Worm (Caenorhabditis elegans): Measurements from ENCODE around the gene aakg-4.
A peak's percentile ranks its signal among the peaks of the same experiment; 100 is the strongest.

aakg-4 gene

DNA sequence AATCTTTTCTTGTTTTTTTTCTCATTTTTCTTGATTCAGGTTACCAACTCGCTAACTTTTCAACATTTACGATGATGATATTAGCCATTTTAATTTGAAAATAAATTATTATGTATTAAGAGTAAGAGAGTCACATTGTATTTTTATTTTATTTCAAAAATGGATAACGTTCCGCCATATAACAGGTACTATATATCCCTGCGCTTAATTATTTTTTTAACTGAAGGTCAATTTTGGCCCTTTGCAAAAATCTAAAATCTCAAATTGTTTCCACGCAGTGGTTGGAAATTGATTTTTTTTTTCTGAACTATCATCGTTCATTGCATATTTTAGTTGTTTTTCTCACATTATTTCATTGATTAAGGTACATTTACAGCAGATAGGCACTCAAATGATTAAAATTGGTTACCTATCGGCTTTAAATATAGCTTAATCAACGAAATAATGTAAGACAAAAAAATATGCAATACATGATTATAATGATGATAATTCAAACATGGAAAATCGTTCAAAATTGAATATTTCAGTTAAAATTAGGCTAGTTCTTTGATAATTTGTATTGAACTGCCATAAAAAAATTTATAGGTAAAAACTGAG lies 45.7 kb upstream of the aakg-4 start (continued):
- TF ChIP-seq aptf-2 (GFP tag; conservative IDR thresholded peaks at IDR 0.05) (no peak), F57C9.4 (tag; optimal IDR thresholded peaks at IDR 0.05) (no peak), Y56A3A.18 (GFP tag; IDR thresholded peaks at IDR 0.05) (peak; percentile 95), sptf-2 (GFP tag; optimal IDR thresholded peaks at IDR 0.05) (no peak), tbx-9 (tag; optimal IDR thresholded peaks at IDR 0.05; ENCODE audit: borderline replicate concordance) (no peak), dpff-1 (tag; optimal IDR thresholded peaks at IDR 0.05) (peak; percentile 26), nhr-27 (tag; optimal IDR thresholded peaks at IDR 0.05) (peak; percentile 6), ceh-27 (GFP tag; optimal IDR thresholded peaks at IDR 0.05) (peak; percentile 67), T26A5.8 (tag; optimal IDR thresholded peaks at IDR 0.05) (no peak), ceh-40 (GFP tag; IDR thresholded peaks at IDR 0.05) (no peak), mes-4 (tag; optimal IDR thresholded peaks at IDR 0.05) (no peak), Y79H2A.3 (GFP tag; conservative IDR thresholded peaks at IDR 0.05) (no peak), attf-3 (GFP tag; conservative IDR thresholded peaks at IDR 0.05) (no peak), aptf-3 (GFP tag; IDR thresholded peaks at IDR 0.05) (no peak), ekl-4 (GFP tag; IDR thresholded peaks at IDR 0.05) (peak; percentile 16; the same call in 1 of the 2 replicates), madf-10 (tag; optimal IDR thresholded peaks at IDR 0.05) (peak; percentile 87), Y67H2A.10 (GFP tag; conservative IDR thresholded peaks at IDR 0.05) (no peak), snpc-3.4 (tag; optimal IDR thresholded peaks at IDR 0.05) (peak; percentile 18), atf-7 (tag; optimal IDR thresholded peaks at IDR 0.05) (peak; percentile 62), hlh-26 (GFP tag; conservative IDR thresholded peaks at IDR 0.05) (no peak), dox-1 (GFP tag; IDR thresholded peaks at IDR 0.05) (peak; percentile 86), Y53G8AR.9 (GFP tag; conservative IDR thresholded peaks at IDR 0.05) (peak; percentile 92), snpc-1.1 (tag; optimal IDR thresholded peaks at IDR 0.05; ENCODE audit: insufficient read depth) (no peak), F39B2.1 (GFP tag; IDR thresholded peaks at IDR 0.05) (no peak), ztf-28 (GFP tag; IDR thresholded peaks at IDR 0.05) (no peak), lin-54 (GFP tag; optimal IDR thresholded peaks at IDR 0.05) (peak; percentile 76), bed-1 (GFP tag; IDR thresholded peaks at IDR 0.05) (no peak), snpc-4 (GFP tag; optimal IDR thresholded peaks at IDR 0.05) (no peak), snpc-4 (tag; optimal IDR thresholded peaks at IDR 0.05) (peak in 3 of 4 experiments; percentile 56 to 68 (median 67)), chd-7 (tag; optimal IDR thresholded peaks at IDR 0.05) (peak; percentile 9), madf-3 (GFP tag; IDR thresholded peaks at IDR 0.05) (no peak), Y53F4B.3 (GFP tag; IDR thresholded peaks at IDR 0.05) (no peak), sdz-38 (tag; optimal IDR thresholded peaks at IDR 0.05) (no peak), T07F8.4 (tag; optimal IDR thresholded peaks at IDR 0.05) (peak; percentile 48), B0035.1 (tag; optimal IDR thresholded peaks at IDR 0.05) (peak; percentile 81), efl-1 (GFP tag; optimal IDR thresholded peaks at IDR 0.05) (no peak), ets-4 (GFP tag; optimal IDR thresholded peaks at IDR 0.05) (no peak), mxl-1 (tag; optimal IDR thresholded peaks at IDR 0.05) (no peak), rpc-1 (optimal IDR thresholded peaks at IDR 0.05) (no peak), rpc-1 (tag; optimal IDR thresholded peaks at IDR 0.05) (no peak), unc-130 (GFP tag; optimal IDR thresholded peaks at IDR 0.05) (peak; percentile 9), nhr-120 (GFP tag; IDR thresholded peaks at IDR 0.05) (no peak), C17E4.6 (GFP tag; IDR thresholded peaks at IDR 0.05) (no peak), C06A6.2 (GFP tag; conservative IDR thresholded peaks at IDR 0.05) (peak; percentile 83), hrde-1 (tag; optimal IDR thresholded peaks at IDR 0.05; ENCODE audit: borderline replicate concordance) (no peak), lsl-1 (GFP tag; optimal IDR thresholded peaks at IDR 0.05) (no peak), ztf-18 (tag; optimal IDR thresholded peaks at IDR 0.05) (peak; percentile 53), nfyb-1 (GFP tag; IDR thresholded peaks at IDR 0.05) (peak; percentile 88), F49E8.2 (tag; optimal IDR thresholded peaks at IDR 0.05; ENCODE audit: insufficient read depth) (no peak)

Measured in whole organism, young adult.